3 fruit fly cellular contexts compared by ENCODE assay signal in genomic region chr3L:4341078-4341477, dm6.
TF ChIP-seq lines count a peak whose summit lies in the region.

No protein-coding gene starts in this region.

- no peak for TF ChIP-seq CTCF in whole organism, embryonic (GFP tag; optimal IDR thresholded peaks at IDR 0.05; lab: Kevin White, UChicago)

TF ChIP-seq in whole organism, adult, 20 proteins besides CTCF, POLR2A, EP300 and RAD21:
- no peak for TF ChIP-seq ovo (GFP tag; optimal IDR thresholded peaks at IDR 0.05; lab: Kevin White, UChicago)
- no peak for TF ChIP-seq CG14711 (tag; optimal IDR thresholded peaks at IDR 0.05; lab: Kevin White, UChicago)
- peak; percentile 11 for TF ChIP-seq kay (GFP tag; lab: Kevin White, UChicago; ENCODE audit: borderline replicate concordance)
- no peak for TF ChIP-seq CG1620 (GFP tag; optimal IDR thresholded peaks at IDR 0.05; lab: Kevin White, UChicago)
- no peak for TF ChIP-seq CG7045 (GFP tag; optimal IDR thresholded peaks at IDR 0.05; lab: Kevin White, UChicago)
- TF ChIP-seq cnc (optimal IDR thresholded peaks at IDR 0.05; lab: Kevin White, UChicago), result no peak
- no peak for TF ChIP-seq cic (GFP tag; optimal IDR thresholded peaks at IDR 0.05; lab: Kevin White, UChicago)

TF ChIP-seq in whole organism, embryonic, 481 proteins besides CTCF, POLR2A, EP300 and RAD21:
- TF ChIP-seq eve (GFP tag; optimal IDR thresholded peaks at IDR 0.05; lab: Kevin White, UChicago) (peak in 1 of 2 experiments; percentile 69), odd (GFP tag; optimal IDR thresholded peaks at IDR 0.05; lab: Kevin White, UChicago) (no peak), trem (tag; optimal IDR thresholded peaks at IDR 0.05; lab: Kevin White, UChicago) (no peak), Hr78 (GFP tag; optimal IDR thresholded peaks at IDR 0.05; lab: Kevin White, UChicago) (peak in 1 of 2 experiments; percentile 58), grn (GFP tag; optimal IDR thresholded peaks at IDR 0.05; lab: Kevin White, UChicago) (peak; percentile 90), CG15601 (tag; optimal IDR thresholded peaks at IDR 0.05; lab: Kevin White, UChicago) (peak; percentile 47), sqz (GFP tag; optimal IDR thresholded peaks at IDR 0.05; lab: Kevin White, UChicago) (peak; percentile 41), sd (tag; optimal IDR thresholded peaks at IDR 0.05; lab: Kevin White, UChicago) (peak; percentile 90)

TF ChIP-seq in whole organism, prepupa, 60 proteins besides CTCF, POLR2A, EP300 and RAD21:
- TF ChIP-seq CG3032 (tag; optimal IDR thresholded peaks at IDR 0.05; lab: Kevin White, UChicago) (no peak), CG8319 (GFP tag; optimal IDR thresholded peaks at IDR 0.05; lab: Kevin White, UChicago) (no peak), CG31627 (GFP tag; optimal IDR thresholded peaks at IDR 0.05; lab: Kevin White, UChicago) (no peak), Lpt (GFP tag; optimal IDR thresholded peaks at IDR 0.05; lab: Kevin White, UChicago) (no peak), CG9139 (GFP tag; optimal IDR thresholded peaks at IDR 0.05; lab: Kevin White, UChicago) (no peak), CG10631 (GFP tag; optimal IDR thresholded peaks at IDR 0.05; lab: Kevin White, UChicago) (no peak), dsx (GFP tag; optimal IDR thresholded peaks at IDR 0.05; lab: Kevin White, UChicago; ENCODE audit: poor library complexity, severe bottlenecking) (peak; percentile 59), CG32006 (GFP tag; optimal IDR thresholded peaks at IDR 0.05; lab: Kevin White, UChicago) (no peak), svp (GFP tag; lab: Kevin White, UChicago) (peak; percentile 82), achi (GFP tag; optimal IDR thresholded peaks at IDR 0.05; lab: Kevin White, UChicago) (no peak)
TF ChIP-seq in whole organism, prepupa: peak in this region for 2.
